Worm (Caenorhabditis elegans) whole organism, young adult: ENCODE measurements around the gene srv-26.
A peak's percentile ranks its signal among the peaks of the same experiment; 100 is the strongest.

Source experiments
- B0261.1 ChIP-seq: sonication (generic microtip); optimal IDR thresholded peaks from 2 replicates; lab custom pipeline; 2016; ENCODE audit warnings: mild to moderate bottlenecking, missing genetic modification characterization, moderate library complexity, missing compliant biosample characterization
- C06A6.2 ChIP-seq: fragments of 200-800 bp; sonication (Bioruptor generic); conservative IDR thresholded peaks from 2 replicates; pipeline ENCODE4 v1.3.6; 2022; ENCODE audit warnings: missing genetic modification characterization, missing compliant biosample characterization
- D2030.7 ChIP-seq: fragments of 200-800 bp; sonication (Bioruptor generic); IDR thresholded peaks from 2 replicates; pipeline ENCODE4 v1.3.6; 2022; ENCODE audit warnings: missing genetic modification reagents, missing genetic modification characterization, missing compliant biosample characterization
- F33H1.4 ChIP-seq: fragments of 200-800 bp; sonication (Bioruptor generic); IDR thresholded peaks from 2 replicates; pipeline ENCODE4 v1.3.6; 2022; ENCODE audit warnings: missing genetic modification reagents, missing genetic modification characterization, missing compliant biosample characterization
- F49E8.2 ChIP-seq: sonication (generic microtip); optimal IDR thresholded peaks from 3 replicates; lab custom pipeline; 2017; ENCODE audit warnings: missing genetic modification characterization, mild to moderate bottlenecking, missing compliant biosample characterization, antibody characterized with exemption, moderate library complexity; ENCODE audit not compliant: insufficient read depth
- F55B11.4 ChIP-seq: sonication (generic microtip); optimal IDR thresholded peaks from 2 replicates; lab custom pipeline; 2016; ENCODE audit warnings: missing compliant biosample characterization, missing genetic modification characterization, borderline replicate concordance; ENCODE audit not compliant: insufficient read depth
- T26A5.8 ChIP-seq: sonication (generic microtip); optimal IDR thresholded peaks from 2 replicates; lab custom pipeline; 2016; ENCODE audit warnings: missing genetic modification characterization, missing compliant biosample characterization
- Y53F4B.3 ChIP-seq: fragments of 200-800 bp; sonication (Bioruptor generic); IDR thresholded peaks from 2 replicates; pipeline ENCODE4 v1.3.6; 2022; ENCODE audit warnings: missing genetic modification reagents, missing genetic modification characterization, missing compliant biosample characterization
- akir-1 ChIP-seq: fragments of 200-800 bp; sonication (Bioruptor generic); optimal IDR thresholded peaks from 2 replicates; lab custom pipeline; 2018; ENCODE audit warnings: mild to moderate bottlenecking, missing genetic modification characterization, moderate library complexity, missing compliant biosample characterization
- athp-1 ChIP-seq: sonication (generic microtip); optimal IDR thresholded peaks from 2 replicates; lab custom pipeline; 2017; ENCODE audit warnings: mild to moderate bottlenecking, missing genetic modification characterization, missing compliant biosample characterization
- bed-1 ChIP-seq: fragments of 200-800 bp; sonication (Bioruptor generic); IDR thresholded peaks from 2 replicates; pipeline ENCODE4 v1.3.6; 2022; ENCODE audit warnings: missing genetic modification reagents, missing genetic modification characterization, missing compliant biosample characterization
- bed-2 ChIP-seq: fragments of 200-800 bp; sonication (Bioruptor generic); IDR thresholded peaks from 2 replicates; pipeline ENCODE4 v1.3.6; 2022; ENCODE audit warnings: missing genetic modification reagents, missing genetic modification characterization, missing compliant biosample characterization
- ceh-100 ChIP-seq: fragments of 200-800 bp; sonication (Bioruptor generic); IDR thresholded peaks from 2 replicates; pipeline ENCODE4 v1.3.6; 2022; ENCODE audit warnings: missing genetic modification reagents, missing genetic modification characterization, missing compliant biosample characterization
- ceh-27 ChIP-seq: fragments of 200-800 bp; sonication (Bioruptor generic); optimal IDR thresholded peaks from 2 replicates; lab custom pipeline; 2018; ENCODE audit warnings: mild to moderate bottlenecking, missing genetic modification characterization, moderate library complexity, missing compliant biosample characterization
- ceh-79 ChIP-seq: sonication (generic microtip); optimal IDR thresholded peaks from 2 replicates; lab custom pipeline; 2017; ENCODE audit warnings: mild to moderate bottlenecking, missing genetic modification characterization, missing compliant biosample characterization
- chd-7 ChIP-seq: sonication (generic microtip); optimal IDR thresholded peaks from 2 replicates; lab custom pipeline; 2016; ENCODE audit warnings: mild to moderate bottlenecking, missing genetic modification characterization, moderate library complexity, missing compliant biosample characterization
- dox-1 ChIP-seq: fragments of 200-800 bp; sonication (Bioruptor generic); IDR thresholded peaks from 2 replicates; pipeline ENCODE4 v1.3.6; 2022; ENCODE audit warnings: missing genetic modification reagents, missing genetic modification characterization, missing compliant biosample characterization
- dpl-1 ChIP-seq: fragments of 150-350 bp; optimal IDR thresholded peaks from 2 replicates; lab custom pipeline; 2014; ENCODE audit warnings: missing biosample characterization, missing genetic modification reagents, missing genetic modification characterization
- egl-18 ChIP-seq: fragments of 200-800 bp; sonication (Bioruptor generic); IDR thresholded peaks from 2 replicates; pipeline ENCODE4 v1.3.6; 2022; ENCODE audit warnings: missing genetic modification reagents, missing genetic modification characterization, missing compliant biosample characterization
- fkh-3 ChIP-seq: sonication (generic microtip); optimal IDR thresholded peaks from 2 replicates; lab custom pipeline; 2016; ENCODE audit warnings: mild to moderate bottlenecking, missing genetic modification characterization, missing compliant biosample characterization
- hlh-26 ChIP-seq: fragments of 200-800 bp; sonication (Bioruptor generic); conservative IDR thresholded peaks from 2 replicates; pipeline ENCODE4 v1.3.6; 2022; ENCODE audit warnings: missing genetic modification reagents, missing genetic modification characterization, missing compliant biosample characterization
- hmg-1.2 ChIP-seq: fragments of 200-800 bp; sonication (Bioruptor generic); IDR thresholded peaks from 2 replicates; pipeline ENCODE4 v1.3.6; 2022; ENCODE audit warnings: missing genetic modification reagents, missing genetic modification characterization, missing compliant biosample characterization
- hsf-1 ChIP-seq: fragments of 200-800 bp; sonication (Bioruptor generic); IDR thresholded peaks from 2 replicates; pipeline ENCODE4 v1.3.6; 2022; ENCODE audit warnings: missing genetic modification reagents, missing genetic modification characterization, missing compliant biosample characterization
- lag-1 ChIP-seq: fragments of 200-800 bp; sonication (Bioruptor generic); IDR thresholded peaks from 2 replicates; pipeline ENCODE4 v1.3.6; 2022; ENCODE audit warnings: missing genetic modification reagents, missing genetic modification characterization, missing compliant biosample characterization
- lin-26 ChIP-seq: fragments of 200-800 bp; sonication (Bioruptor generic); IDR thresholded peaks from 2 replicates; pipeline ENCODE4 v1.3.6; 2022; ENCODE audit warnings: missing genetic modification reagents, missing genetic modification characterization, missing compliant biosample characterization
- lin-40 ChIP-seq: sonication (generic microtip); optimal IDR thresholded peaks from 2 replicates; lab custom pipeline; 2016; ENCODE audit warnings: missing genetic modification characterization, mild to moderate bottlenecking, missing compliant biosample characterization, missing genotype, missing genetic modification reagents
- lin-54 ChIP-seq: fragments of 200-800 bp; sonication (Bioruptor generic); optimal IDR thresholded peaks from 2 replicates; lab custom pipeline; 2018; ENCODE audit warnings: mild to moderate bottlenecking, missing genetic modification characterization, missing compliant biosample characterization
- lir-1 ChIP-seq: fragments of 200-800 bp; sonication (Bioruptor generic); conservative IDR thresholded peaks from 2 replicates; pipeline ENCODE4 v1.3.6; 2022; ENCODE audit warnings: missing genetic modification reagents, missing genetic modification characterization, missing compliant biosample characterization
- lsl-1 ChIP-seq: fragments of 200-800 bp; sonication (Bioruptor generic); optimal IDR thresholded peaks from 2 replicates; lab custom pipeline; 2018; ENCODE audit warnings: mild to moderate bottlenecking, missing genetic modification characterization, moderate library complexity, missing compliant biosample characterization
- madf-10 ChIP-seq: sonication (generic microtip); optimal IDR thresholded peaks from 2 replicates; lab custom pipeline; 2016; ENCODE audit warnings: mild to moderate bottlenecking, missing genetic modification characterization, missing compliant biosample characterization
- madf-3 ChIP-seq: fragments of 200-800 bp; sonication (Bioruptor generic); IDR thresholded peaks from 2 replicates; pipeline ENCODE4 v1.3.6; 2022; ENCODE audit warnings: missing genetic modification reagents, missing genetic modification characterization, missing compliant biosample characterization
- madf-8 ChIP-seq: fragments of 200-800 bp; sonication (Bioruptor generic); conservative IDR thresholded peaks from 2 replicates; pipeline ENCODE4 v1.3.6; 2022; ENCODE audit warnings: missing genetic modification reagents, missing genetic modification characterization, missing compliant biosample characterization
- mel-28 ChIP-seq: sonication (generic microtip); optimal IDR thresholded peaks from 2 replicates; lab custom pipeline; 2016; ENCODE audit warnings: borderline replicate concordance, mild to moderate bottlenecking, missing genetic modification characterization, missing compliant biosample characterization
- mes-4 ChIP-seq: sonication (generic microtip); optimal IDR thresholded peaks from 2 replicates; lab custom pipeline; 2016; ENCODE audit warnings: missing genotype, missing genetic modification characterization, missing compliant biosample characterization
- nfya-1 ChIP-seq: sonication (generic microtip); optimal IDR thresholded peaks from 2 replicates; lab custom pipeline; 2017; ENCODE audit warnings: antibody characterized with exemption, missing compliant biosample characterization, missing genetic modification characterization, borderline replicate concordance; ENCODE audit not compliant: insufficient read depth
- nhr-120 ChIP-seq: fragments of 200-800 bp; sonication (Bioruptor generic); IDR thresholded peaks from 2 replicates; pipeline ENCODE4 v1.3.6; 2022; ENCODE audit warnings: missing genetic modification characterization, missing compliant biosample characterization
- nhr-80 ChIP-seq: sonication (generic microtip); optimal IDR thresholded peaks from 2 replicates; lab custom pipeline; 2016; ENCODE audit warnings: missing genetic modification characterization, missing compliant biosample characterization
- pha-4 ChIP-seq: fragments of 150-350 bp; sonication (generic microtip); optimal IDR thresholded peaks from 2 replicates; lab custom pipeline; 2014; ENCODE audit warnings: missing biosample characterization, missing genetic modification reagents, missing genetic modification characterization
- repo-1 ChIP-seq: sonication (generic microtip); optimal IDR thresholded peaks from 2 replicates; lab custom pipeline; 2017; ENCODE audit warnings: mild to moderate bottlenecking, missing genetic modification characterization, missing compliant biosample characterization
- rpc-1 ChIP-seq, 2 experiments: fragments of 150-350 bp in 1 of 2; sonication (generic microtip) in 1 of 2; optimal IDR thresholded peaks; 2 replicates each; lab custom pipeline; 2014 to 2018; ENCODE audit warnings: missing biosample characterization in 1 of 2, missing genetic modification characterization in 1 of 2, missing genetic modification reagents in 1 of 2, missing genotype in 1 of 2
- snpc-1.1 ChIP-seq: sonication (generic microtip); optimal IDR thresholded peaks from 2 replicates; lab custom pipeline; 2017; ENCODE audit warnings: missing genetic modification characterization, mild to moderate bottlenecking, missing compliant biosample characterization, antibody characterized with exemption, moderate library complexity, missing genotype, missing genetic modification reagents; ENCODE audit not compliant: insufficient read depth
- sptf-2 ChIP-seq: fragments of 200-800 bp; sonication (Bioruptor generic); optimal IDR thresholded peaks from 2 replicates; lab custom pipeline; 2018; ENCODE audit warnings: mild to moderate bottlenecking, missing genetic modification characterization, missing compliant biosample characterization
- tbp1 ChIP-seq: fragments of 200-800 bp; sonication (Bioruptor generic); optimal IDR thresholded peaks from 2 replicates; lab custom pipeline; 2018; ENCODE audit warnings: mild to moderate bottlenecking, missing genetic modification characterization, missing compliant biosample characterization
- unc-130 ChIP-seq: sonication (generic microtip); optimal IDR thresholded peaks from 2 replicates; lab custom pipeline; 2016; ENCODE audit warnings: missing genetic modification reagents, missing genetic modification characterization, missing compliant biosample characterization
- xnd-1 ChIP-seq: sonication (generic microtip); optimal IDR thresholded peaks from 2 replicates; lab custom pipeline; 2016; ENCODE audit warnings: missing genotype, missing genetic modification reagents, missing genetic modification characterization, missing compliant biosample characterization
- ztf-18 ChIP-seq: sonication (generic microtip); optimal IDR thresholded peaks from 2 replicates; lab custom pipeline; 2016; ENCODE audit warnings: missing genotype, mild to moderate bottlenecking, missing genetic modification characterization, missing compliant biosample characterization
- ztf-3 ChIP-seq: fragments of 200-800 bp; sonication (Bioruptor generic); optimal IDR thresholded peaks from 2 replicates; lab custom pipeline; 2018; ENCODE audit warnings: mild to moderate bottlenecking, missing genetic modification characterization, missing compliant biosample characterization
- ztf-6 ChIP-seq: fragments of 200-800 bp; sonication (Bioruptor generic); IDR thresholded peaks from 2 replicates; pipeline ENCODE4 v1.3.6; 2022; ENCODE audit warnings: missing genetic modification reagents, missing genetic modification characterization, missing compliant biosample characterization

Gene srv-26

ce11 chrIV:6321667-6322066 is 20.0 kb upstream of the srv-26 start, which contains the start of gene Y73B6BL.29 (continued):
- peak; percentile 90 for TF ChIP-seq lir-1 (GFP tag; lab: Robert Waterston, UW)
- peak; percentile 12 for TF ChIP-seq B0261.1 (tag; lab: Kevin White, UChicago)
- TF ChIP-seq lin-40 (tag; lab: Kevin White, UChicago): peak; percentile 85
- TF ChIP-seq madf-3: peak; percentile 82
- peak; percentile 73; the same call in 1 of the 2 replicates for TF ChIP-seq ceh-100 (GFP tag; lab: Robert Waterston, UW)
- TF ChIP-seq rpc-1 (optimal IDR thresholded peaks at IDR 0.05; lab: Kevin White, UChicago): no peak
- TF ChIP-seq rpc-1 (tag; optimal IDR thresholded peaks at IDR 0.05; lab: Kevin White, UChicago): no peak
- no peak for TF ChIP-seq ztf-3
- no peak for TF ChIP-seq C06A6.2 (GFP tag; lab: Robert Waterston, UW)
- TF ChIP-seq lin-26: no peak
- peak; percentile 96 for TF ChIP-seq ceh-27 (GFP tag; lab: Kevin White, UChicago)
- TF ChIP-seq Y53F4B.3 (GFP tag; lab: Robert Waterston, UW): no peak
- TF ChIP-seq F55B11.4 (tag; lab: Kevin White, UChicago): no peak
- peak; percentile 63; the same call in 1 of the 2 replicates for TF ChIP-seq D2030.7
- 0 out of 2 replicates have a peak, but pooled peaks have one; percentile 14 for TF ChIP-seq ztf-6
- TF ChIP-seq mes-4 (tag; lab: Kevin White, UChicago): no peak
- peak; percentile 55; the same call in 1 of the 2 replicates for TF ChIP-seq madf-8
- peak; percentile 74 for TF ChIP-seq snpc-1.1 (tag; lab: Kevin White, UChicago)
- 0 out of 2 replicates have a peak, but pooled peaks have one; percentile 13 for TF ChIP-seq hsf-1 (GFP tag; lab: Robert Waterston, UW)
- peak; percentile 80 for TF ChIP-seq dpl-1 (GFP tag; lab: Kevin White, UChicago)
- peak; percentile 95 for TF ChIP-seq unc-130 (GFP tag; lab: Kevin White, UChicago)
- TF ChIP-seq chd-7 (tag; lab: Kevin White, UChicago): peak; percentile 56
- peak; percentile 49 for TF ChIP-seq ztf-18
- TF ChIP-seq pha-4 (tag; lab: Kevin White, UChicago): no peak
- TF ChIP-seq sptf-2 (GFP tag; lab: Kevin White, UChicago): no peak
- TF ChIP-seq F49E8.2: no peak
- TF ChIP-seq nhr-120 (GFP tag; lab: Robert Waterston, UW): no peak
- TF ChIP-seq athp-1 (tag; lab: Kevin White, UChicago): peak; percentile 39
- TF ChIP-seq ceh-79: no peak
- peak; percentile 88 for TF ChIP-seq bed-2 (GFP tag; lab: Robert Waterston, UW)
- 0 out of 2 replicates have a peak, but pooled peaks have one; percentile 63 for TF ChIP-seq bed-1
- no peak for TF ChIP-seq nhr-80 (tag; lab: Kevin White, UChicago)
- TF ChIP-seq lag-1 (GFP tag; lab: Robert Waterston, UW): no peak
- TF ChIP-seq fkh-3 (tag; lab: Kevin White, UChicago): no peak
- TF ChIP-seq repo-1 (tag; lab: Kevin White, UChicago): peak; percentile 35
- TF ChIP-seq lin-54 (GFP tag; lab: Kevin White, UChicago): peak; percentile 94
- TF ChIP-seq lsl-1 (GFP tag; lab: Kevin White, UChicago): peak; percentile 55
- TF ChIP-seq egl-18 (GFP tag; lab: Robert Waterston, UW): no peak
- TF ChIP-seq nfya-1: no peak
- no peak for TF ChIP-seq hlh-26 (GFP tag; lab: Robert Waterston, UW)
- peak; percentile 77 for TF ChIP-seq F33H1.4 (GFP tag; lab: Robert Waterston, UW)
- peak; percentile 80 for TF ChIP-seq akir-1
- TF ChIP-seq tbp1 (GFP tag; lab: Kevin White, UChicago): peak; percentile 70
- no peak for TF ChIP-seq mel-28 (tag; lab: Kevin White, UChicago)
- TF ChIP-seq T26A5.8 (tag; lab: Kevin White, UChicago): no peak
- peak; percentile 78 for TF ChIP-seq dox-1 (GFP tag; lab: Robert Waterston, UW)
- peak; percentile 72 for TF ChIP-seq madf-10 (tag; lab: Kevin White, UChicago)
- peak; percentile 92 for TF ChIP-seq hmg-1.2
- no peak for TF ChIP-seq xnd-1
